Fruit fly (Drosophila melanogaster) whole organism, prepupa: ENCODE measurements around the gene HisRS.

Experiments
- Blimp-1 ChIP-seq: fragments of 200-800 bp; sonication (Bioruptor generic); optimal IDR thresholded peaks from 3 replicates; lab custom pipeline; 2017; ENCODE audit warnings: missing biosample characterization, missing genetic modification characterization, mild to moderate bottlenecking, moderate library complexity, missing genetic modification reagents
- CG10631 ChIP-seq: fragments of 200-800 bp; sonication (Bioruptor generic); optimal IDR thresholded peaks from 2 replicates; lab custom pipeline; 2016; ENCODE audit warnings: missing biosample characterization, missing genetic modification characterization
- CG10669 ChIP-seq: fragments of 200-800 bp; sonication (Bioruptor generic); optimal IDR thresholded peaks from 3 replicates; lab custom pipeline; 2018; ENCODE audit warnings: missing biosample characterization, mild to moderate bottlenecking, missing genetic modification characterization, moderate library complexity
- CG11762 ChIP-seq: fragments of 200-800 bp; sonication (Bioruptor generic); optimal IDR thresholded peaks from 3 replicates; lab custom pipeline; 2016; ENCODE audit warnings: missing biosample characterization, missing genetic modification characterization; ENCODE audit not compliant: insufficient read depth
- CG15336 ChIP-seq: fragments of 200-800 bp; sonication (Bioruptor generic); IDR thresholded peaks from 2 replicates; pipeline ENCODE4 v1.3.6; 2022; ENCODE audit warnings: missing biosample characterization, missing genetic modification characterization
- CG1621 ChIP-seq: fragments of 200-800 bp; sonication (Bioruptor generic); optimal IDR thresholded peaks from 3 replicates; lab custom pipeline; 2018; ENCODE audit warnings: missing biosample characterization, mild to moderate bottlenecking, missing genetic modification characterization
- CG16779 ChIP-seq: fragments of 200-800 bp; sonication (Bioruptor generic); optimal IDR thresholded peaks from 3 replicates; lab custom pipeline; 2017; ENCODE audit warnings: missing biosample characterization, mild to moderate bottlenecking, missing genetic modification characterization
- CG3032 ChIP-seq: fragments of 200-800 bp; optimal IDR thresholded peaks from 2 replicates; lab custom pipeline; 2019; ENCODE audit warnings: missing biosample characterization, mild to moderate bottlenecking, missing genetic modification characterization, moderate library complexity
- CG34406 ChIP-seq: fragments of 200-800 bp; sonication (Bioruptor generic); optimal IDR thresholded peaks from 3 replicates; lab custom pipeline; 2016; ENCODE audit warnings: missing biosample characterization, missing genetic modification characterization
- CG3919 ChIP-seq: fragments of 200-800 bp; sonication (Bioruptor generic); optimal IDR thresholded peaks from 3 replicates; lab custom pipeline; 2016; ENCODE audit warnings: missing biosample characterization, missing genetic modification characterization
- CG6792 ChIP-seq: fragments of 200-800 bp; sonication (Bioruptor generic); optimal IDR thresholded peaks from 3 replicates; lab custom pipeline; 2016; ENCODE audit warnings: missing biosample characterization, missing genetic modification characterization
- CG6808 ChIP-seq: fragments of 200-800 bp; sonication (Bioruptor generic); optimal IDR thresholded peaks from 3 replicates; lab custom pipeline; 2017; ENCODE audit warnings: missing biosample characterization, missing genetic modification characterization, mild to moderate bottlenecking, moderate library complexity, missing genetic modification reagents
- CG6854 ChIP-seq: fragments of 200-800 bp; sonication (Bioruptor generic); optimal IDR thresholded peaks from 2 replicates; lab custom pipeline; 2017; ENCODE audit warnings: missing biosample characterization, mild to moderate bottlenecking, missing genetic modification characterization
- CG7368 ChIP-seq: fragments of 200-800 bp; sonication (Bioruptor generic); optimal IDR thresholded peaks from 3 replicates; lab custom pipeline; 2016; ENCODE audit warnings: missing biosample characterization, missing genetic modification characterization
- CG8119 ChIP-seq: fragments of 200-800 bp; sonication (Bioruptor generic); IDR thresholded peaks from 3 replicates; pipeline ENCODE4 v1.3.6; 2022; ENCODE audit warnings: missing biosample characterization, missing genetic modification characterization
- CG8319 ChIP-seq: fragments of 200-800 bp; sonication (Bioruptor generic); optimal IDR thresholded peaks from 3 replicates; lab custom pipeline; 2016; ENCODE audit warnings: missing biosample characterization, missing genetic modification characterization
- CG8632 ChIP-seq: fragments of 200-800 bp; sonication (Bioruptor generic); optimal IDR thresholded peaks from 3 replicates; lab custom pipeline; 2016; ENCODE audit warnings: missing biosample characterization, missing genetic modification characterization
- Eip75B ChIP-seq: fragments of 200-800 bp; sonication (Bioruptor generic); optimal IDR thresholded peaks from 3 replicates; lab custom pipeline; 2016; ENCODE audit warnings: missing biosample characterization, missing genetic modification characterization
- Eip78C ChIP-seq: fragments of 200-800 bp; sonication (Bioruptor generic); peaks from one replicate; lab custom pipeline; 2016; ENCODE audit warnings: missing biosample characterization, missing genetic modification characterization
- Ets96B ChIP-seq: fragments of 200-800 bp; optimal IDR thresholded peaks from 2 replicates; lab custom pipeline; 2019; ENCODE audit warnings: missing biosample characterization, mild to moderate bottlenecking, missing genetic modification characterization, moderate library complexity
- Gug ChIP-seq: fragments of 200-800 bp; sonication (Bioruptor generic); IDR thresholded peaks from 2 replicates; pipeline ENCODE4 v1.3.6; 2022; ENCODE audit warnings: missing biosample characterization, missing genetic modification characterization
- Hr38 ChIP-seq: sonication (Bioruptor generic); optimal IDR thresholded peaks from 2 replicates; lab custom pipeline; 2016; ENCODE audit warnings: missing biosample characterization, missing genetic modification characterization
- Hr39 ChIP-seq: fragments of 200-800 bp; sonication (Bioruptor generic); optimal IDR thresholded peaks from 2 replicates; lab custom pipeline; 2016; ENCODE audit warnings: missing biosample characterization, missing genetic modification characterization
- Hr4 ChIP-seq: fragments of 200-800 bp; sonication (Bioruptor generic); optimal IDR thresholded peaks from 3 replicates; lab custom pipeline; 2016; ENCODE audit warnings: missing biosample characterization, missing genetic modification characterization
- Lpt ChIP-seq: fragments of 200-800 bp; sonication (Bioruptor generic); optimal IDR thresholded peaks from 3 replicates; lab custom pipeline; 2016; ENCODE audit warnings: missing biosample characterization, missing genetic modification characterization
- Met ChIP-seq: fragments of 200-800 bp; sonication (Bioruptor generic); optimal IDR thresholded peaks from 3 replicates; lab custom pipeline; 2016; ENCODE audit warnings: missing biosample characterization, missing genetic modification characterization
- OdsH ChIP-seq: fragments of 200-800 bp; sonication (Bioruptor generic); optimal IDR thresholded peaks from 3 replicates; lab custom pipeline; 2016; ENCODE audit warnings: missing biosample characterization, missing genetic modification characterization
- Smox ChIP-seq: fragments of 200-800 bp; sonication (Bioruptor generic); optimal IDR thresholded peaks from 3 replicates; lab custom pipeline; 2016; ENCODE audit warnings: missing biosample characterization, missing genetic modification characterization
- Sox102F ChIP-seq: fragments of 200-800 bp; sonication (Bioruptor generic); optimal IDR thresholded peaks from 2 replicates; lab custom pipeline; 2016; ENCODE audit warnings: missing biosample characterization, mild to moderate bottlenecking, missing genetic modification characterization
- Sox15 ChIP-seq: fragments of 200-800 bp; sonication (Bioruptor generic); optimal IDR thresholded peaks from 3 replicates; lab custom pipeline; 2016; ENCODE audit warnings: missing biosample characterization, missing genetic modification characterization
- acj6 ChIP-seq: fragments of 200-800 bp; sonication (Bioruptor generic); optimal IDR thresholded peaks from 3 replicates; lab custom pipeline; 2016; ENCODE audit warnings: missing biosample characterization, missing genetic modification characterization
- cyc ChIP-seq: fragments of 200-800 bp; sonication (Bioruptor generic); optimal IDR thresholded peaks from 3 replicates; lab custom pipeline; 2016; ENCODE audit warnings: missing biosample characterization, missing genetic modification characterization
- dsx ChIP-seq: fragments of 200-800 bp; optimal IDR thresholded peaks from 3 replicates; lab custom pipeline; 2019; ENCODE audit warnings: missing biosample characterization, mild to moderate bottlenecking, missing genetic modification characterization, moderate library complexity; ENCODE audit not compliant: poor library complexity, severe bottlenecking
- eg ChIP-seq: fragments of 200-800 bp; sonication (Bioruptor generic); IDR thresholded peaks from 3 replicates; pipeline ENCODE4 v1.3.6; 2022; ENCODE audit warnings: missing biosample characterization, missing genetic modification characterization
- fd59A ChIP-seq: fragments of 200-800 bp; sonication (Bioruptor generic); optimal IDR thresholded peaks from 2 replicates; lab custom pipeline; 2017; ENCODE audit warnings: missing biosample characterization, mild to moderate bottlenecking, missing genetic modification characterization, missing genetic modification reagents
- lz ChIP-seq: fragments of 200-800 bp; sonication (Bioruptor generic); optimal IDR thresholded peaks from 3 replicates; lab custom pipeline; 2016; ENCODE audit warnings: missing biosample characterization, missing genetic modification characterization
- salr ChIP-seq, 2 experiments: fragments of 200-800 bp; sonication (Bioruptor generic); optimal IDR thresholded peaks; 3 replicates each; lab custom pipeline; 2016 to 2018; ENCODE audit warnings: missing biosample characterization in 2 of 2, missing genetic modification characterization in 2 of 2, mild to moderate bottlenecking in 1 of 2
- spab ChIP-seq: fragments of 200-800 bp; sonication (Bioruptor generic); optimal IDR thresholded peaks from 2 replicates; lab custom pipeline; 2017; ENCODE audit warnings: missing biosample characterization, mild to moderate bottlenecking, missing genetic modification characterization, missing genetic modification reagents
- ss ChIP-seq, 2 experiments: fragments of 200-800 bp; sonication (Bioruptor generic); optimal IDR thresholded peaks; 2 replicates in 1 of 2; 3 replicates in 1 of 2; lab custom pipeline; 2017 to 2018; ENCODE audit warnings: mild to moderate bottlenecking in 2 of 2, missing biosample characterization in 2 of 2, missing genetic modification characterization in 2 of 2, moderate library complexity in 1 of 2
- svp ChIP-seq: fragments of 200-800 bp; sonication (Bioruptor generic); peaks from one replicate; lab custom pipeline; 2016; ENCODE audit warnings: missing biosample characterization, missing genetic modification characterization
- topi ChIP-seq: fragments of 200-800 bp; sonication (Bioruptor generic); optimal IDR thresholded peaks from 3 replicates; lab custom pipeline; 2016; ENCODE audit warnings: missing biosample characterization, missing genetic modification characterization
- vri ChIP-seq: fragments of 200-800 bp; sonication (Bioruptor generic); optimal IDR thresholded peaks from 3 replicates; lab custom pipeline; 2016; ENCODE audit warnings: missing biosample characterization, mild to moderate bottlenecking, missing genetic modification characterization

HisRS gene

DNA sequence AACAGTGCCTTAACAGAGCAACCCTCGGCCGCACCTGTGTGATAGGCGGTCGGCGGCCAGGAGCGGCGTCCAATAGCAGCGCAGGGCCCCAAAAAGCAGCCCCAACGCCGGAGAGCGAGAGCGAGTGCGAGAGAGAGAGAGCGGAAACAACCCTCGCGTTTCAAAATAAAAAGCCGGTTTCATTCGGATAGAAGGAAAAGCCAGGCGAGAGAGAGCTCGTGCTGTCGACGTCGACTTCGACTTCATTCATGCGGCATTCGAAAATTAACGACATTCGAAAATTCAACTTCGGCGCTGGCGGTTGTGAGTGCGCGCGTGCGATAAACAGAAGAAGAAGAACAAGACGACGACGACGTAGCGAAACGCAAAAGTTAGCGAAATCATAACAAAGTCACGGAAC lies 19.2 kb downstream of the HisRS start (continued):
- TF ChIP-seq Gug (GFP tag; lab: Robert Waterston, UW) = no peak
- TF ChIP-seq CG3919 (GFP tag; lab: Kevin White, UChicago) = no peak
- no peak for TF ChIP-seq CG10631
- no peak for TF ChIP-seq CG8319 (GFP tag; lab: Kevin White, UChicago)
- TF ChIP-seq Lpt = no peak
- TF ChIP-seq CG6854 = peak; percentile 67
- no peak for TF ChIP-seq Hr4 (GFP tag; lab: Kevin White, UChicago)
- no peak for TF ChIP-seq acj6 (GFP tag; lab: Kevin White, UChicago)
- TF ChIP-seq vri (GFP tag; lab: Kevin White, UChicago) = no peak
- no peak for TF ChIP-seq Hr39 (GFP tag; lab: Kevin White, UChicago)
- TF ChIP-seq Smox (GFP tag; lab: Kevin White, UChicago) = no peak
- no peak for TF ChIP-seq Met (GFP tag; lab: Kevin White, UChicago)
- TF ChIP-seq Ets96B (tag; lab: Kevin White, UChicago) = no peak
- no peak for TF ChIP-seq topi (GFP tag; lab: Kevin White, UChicago)
- TF ChIP-seq CG8119 (GFP tag; lab: Robert Waterston, UW) = no peak
- TF ChIP-seq Sox102F (GFP tag; lab: Kevin White, UChicago) = no peak
- TF ChIP-seq CG16779 (tag; lab: Kevin White, UChicago) = no peak
- no peak for TF ChIP-seq CG7368 (GFP tag; lab: Kevin White, UChicago)
- no peak for TF ChIP-seq Sox15 (GFP tag; lab: Kevin White, UChicago)
- TF ChIP-seq CG6792 (GFP tag; lab: Kevin White, UChicago) = no peak
- no peak for TF ChIP-seq CG1621 (tag; lab: Kevin White, UChicago)
- TF ChIP-seq eg (GFP tag; lab: Robert Waterston, UW) = peak; percentile 18; the same call in 1 of the 3 replicates
- no peak for TF ChIP-seq salr (GFP tag; optimal IDR thresholded peaks at IDR 0.05; lab: Kevin White, UChicago)
- TF ChIP-seq Eip78C (GFP tag; lab: Kevin White, UChicago) = peak; percentile 57
- TF ChIP-seq Eip75B (GFP tag; lab: Kevin White, UChicago) = no peak
- TF ChIP-seq Hr38 (GFP tag; lab: Kevin White, UChicago) = no peak

dm6 chrX:18537066-18537759 lies 22.0 kb downstream of the HisRS start:
- TF ChIP-seq OdsH (GFP tag; lab: Kevin White, UChicago) = peak; percentile 8
- TF ChIP-seq CG8632 (GFP tag; lab: Kevin White, UChicago) = no peak
- TF ChIP-seq CG3032 (tag; lab: Kevin White, UChicago) = peak; percentile 57
- peak; percentile 1 for TF ChIP-seq lz (GFP tag; lab: Kevin White, UChicago)
- peak; percentile 12 for TF ChIP-seq spab (GFP tag; lab: Kevin White, UChicago)
- peak; percentile 45 for TF ChIP-seq CG6808
- peak; percentile 44 for TF ChIP-seq dsx (GFP tag; lab: Kevin White, UChicago)
- TF ChIP-seq Blimp-1 (GFP tag; lab: Kevin White, UChicago) = no peak
- TF ChIP-seq Ets96B (tag; lab: Kevin White, UChicago) = peak; percentile 32
- no peak for TF ChIP-seq Hr38 (GFP tag; lab: Kevin White, UChicago)
- TF ChIP-seq CG10669 (GFP tag; lab: Kevin White, UChicago) = peak; percentile 43
- TF ChIP-seq fd59A = peak; percentile 52
- TF ChIP-seq CG34406 (GFP tag; lab: Kevin White, UChicago) = peak; percentile 1
- peak; percentile 35 for TF ChIP-seq CG10631
- TF ChIP-seq Met (GFP tag; lab: Kevin White, UChicago) = peak; percentile 21
- no peak for TF ChIP-seq CG15336 (GFP tag; lab: Robert Waterston, UW)
- no peak for TF ChIP-seq cyc (GFP tag; lab: Kevin White, UChicago)
- TF ChIP-seq Eip78C (GFP tag; lab: Kevin White, UChicago) = peak; percentile 47
- no peak for TF ChIP-seq Hr39 (GFP tag; lab: Kevin White, UChicago)
- peak; percentile 72 for TF ChIP-seq svp
- no peak for TF ChIP-seq CG1621 (tag; lab: Kevin White, UChicago)
- TF ChIP-seq CG11762 (GFP tag; lab: Kevin White, UChicago) = no peak
- peak; percentile 24 to 80 for TF ChIP-seq ss (GFP tag; optimal IDR thresholded peaks at IDR 0.05; lab: Kevin White, UChicago)
